Worm (Caenorhabditis elegans): ENCODE measurements around the gene byn-1.

Gene byn-1

ce11 chrIII:6931896-6932295, at the start of gene byn-1:
byn-1 (plus strand) TSS chrIII:6932001.
- TF ChIP-seq lin-13 (GFP tag; optimal IDR thresholded peaks at IDR 0.05) (no peak), ztf-4 (tag; optimal IDR thresholded peaks at IDR 0.05) (no peak), aly-2 (tag; optimal IDR thresholded peaks at IDR 0.05) (no peak), ztf-11 (tag; optimal IDR thresholded peaks at IDR 0.05) (no peak), nhr-129 (tag; optimal IDR thresholded peaks at IDR 0.05) (no peak), unc-55 (GFP tag; optimal IDR thresholded peaks at IDR 0.05) (no peak), fos-1 (tag; optimal IDR thresholded peaks at IDR 0.05) (no peak)

- TF ChIP-seq aly-2 (tag; optimal IDR thresholded peaks at IDR 0.05) (no peak), nhr-23 (tag; optimal IDR thresholded peaks at IDR 0.05) (no peak), nhr-77 (tag; optimal IDR thresholded peaks at IDR 0.05) (no peak), alr-1 (tag; optimal IDR thresholded peaks at IDR 0.05) (no peak), ztf-11 (tag; optimal IDR thresholded peaks at IDR 0.05) (no peak), unc-62 (GFP tag; optimal IDR thresholded peaks at IDR 0.05) (no peak), zag-1 (tag; optimal IDR thresholded peaks at IDR 0.05) (no peak), nhr-25 (tag; optimal IDR thresholded peaks at IDR 0.05) (no peak), mdl-1 (tag; optimal IDR thresholded peaks at IDR 0.05) (no peak), F13H6.1 (tag; optimal IDR thresholded peaks at IDR 0.05) (no peak), nhr-129 (tag; optimal IDR thresholded peaks at IDR 0.05) (no peak), lin-39 (tag; optimal IDR thresholded peaks at IDR 0.05) (no peak), snpc-4 (tag; optimal IDR thresholded peaks at IDR 0.05) (no peak), peb-1 (tag; optimal IDR thresholded peaks at IDR 0.05) (no peak), ama-1 (optimal IDR thresholded peaks at IDR 0.05) (no peak), nhr-21 (tag; optimal IDR thresholded peaks at IDR 0.05) (no peak), mab-5 (tag; optimal IDR thresholded peaks at IDR 0.05) (no peak), Y55F3AM.14 (GFP tag; optimal IDR thresholded peaks at IDR 0.05) (no peak)
These were observed 47.6 kb upstream of the byn-1 start, which contains the start of gene med-2 for ce11 chrIII:6884203-6884602. med-2 (plus strand) TSS chrIII:6884503.

- TF ChIP-seq ztf-11 (tag; optimal IDR thresholded peaks at IDR 0.05) (no peak), elt-1 (tag; optimal IDR thresholded peaks at IDR 0.05) (no peak), dmd-4 (tag; optimal IDR thresholded peaks at IDR 0.05) (no peak), aly-2 (tag; optimal IDR thresholded peaks at IDR 0.05) (no peak), mab-5 (tag; optimal IDR thresholded peaks at IDR 0.05) (no peak), ztf-4 (tag; optimal IDR thresholded peaks at IDR 0.05) (no peak), fos-1 (tag; optimal IDR thresholded peaks at IDR 0.05) (no peak), ZK546.5 (tag; optimal IDR thresholded peaks at IDR 0.05) (no peak)
These were observed 45.9 kb upstream of the byn-1 start for ce11 chrIII:6885889-6886288.

ce11 chrIII:6887574-6887973, 44.2 kb upstream of the byn-1 start:
- no peak for TF ChIP-seq ZK546.5 (tag; optimal IDR thresholded peaks at IDR 0.05)
- TF ChIP-seq elt-3 (tag; optimal IDR thresholded peaks at IDR 0.05): no peak
- peak; percentile 52 for TF ChIP-seq lin-13 (GFP tag; optimal IDR thresholded peaks at IDR 0.05)
- peak; percentile 73 for TF ChIP-seq unc-55 (GFP tag; optimal IDR thresholded peaks at IDR 0.05)
- no peak for TF ChIP-seq nhr-10 (tag; optimal IDR thresholded peaks at IDR 0.05)
- peak; percentile 65 for TF ChIP-seq C34F6.9 (tag; optimal IDR thresholded peaks at IDR 0.05)
- peak; percentile 37 for TF ChIP-seq egl-27 (tag; optimal IDR thresholded peaks at IDR 0.05)
- TF ChIP-seq nhr-11 (tag; optimal IDR thresholded peaks at IDR 0.05): peak; percentile 19
- TF ChIP-seq zag-1 (tag; optimal IDR thresholded peaks at IDR 0.05): peak; percentile 7
- TF ChIP-seq snpc-4 (tag; optimal IDR thresholded peaks at IDR 0.05): no peak
- TF ChIP-seq ama-1 (optimal IDR thresholded peaks at IDR 0.05): no peak
- no peak for TF ChIP-seq ztf-11 (tag; optimal IDR thresholded peaks at IDR 0.05)
- no peak for TF ChIP-seq dmd-4 (tag; optimal IDR thresholded peaks at IDR 0.05)
- no peak for TF ChIP-seq elt-1 (tag; optimal IDR thresholded peaks at IDR 0.05)
- TF ChIP-seq ztf-1 (GFP tag; conservative IDR thresholded peaks at IDR 0.05): no peak
- TF ChIP-seq unc-62 (GFP tag; optimal IDR thresholded peaks at IDR 0.05): no peak
- TF ChIP-seq ceh-16 (tag; optimal IDR thresholded peaks at IDR 0.05): no peak
- peak in 1 of 2 experiments; percentile 48 for TF ChIP-seq mdl-1 (tag; optimal IDR thresholded peaks at IDR 0.05)
- TF ChIP-seq lin-11 (tag; optimal IDR thresholded peaks at IDR 0.05): peak; percentile 50
- TF ChIP-seq unc-39 (tag; optimal IDR thresholded peaks at IDR 0.05): no peak
- no peak for TF ChIP-seq alr-1 (tag; optimal IDR thresholded peaks at IDR 0.05)
- TF ChIP-seq nhr-23 (tag; optimal IDR thresholded peaks at IDR 0.05): no peak
- no peak for TF ChIP-seq mbf-1 (tag; optimal IDR thresholded peaks at IDR 0.05)
- no peak for TF ChIP-seq nhr-6 (tag; optimal IDR thresholded peaks at IDR 0.05)
- peak; percentile 56 to 74 for TF ChIP-seq lsy-2 (tag; optimal IDR thresholded peaks at IDR 0.05)
- TF ChIP-seq nhr-25 (tag; optimal IDR thresholded peaks at IDR 0.05): no peak
- TF ChIP-seq lin-39 (tag; optimal IDR thresholded peaks at IDR 0.05): no peak
- no peak for TF ChIP-seq nhr-237 (tag; optimal IDR thresholded peaks at IDR 0.05)
- TF ChIP-seq sma-3 (GFP tag; optimal IDR thresholded peaks at IDR 0.05): no peak
- no peak for TF ChIP-seq sem-4 (tag; optimal IDR thresholded peaks at IDR 0.05)
- peak; percentile 2 for TF ChIP-seq nhr-21 (tag; optimal IDR thresholded peaks at IDR 0.05)
- peak; percentile 40 for TF ChIP-seq ztf-4 (tag; optimal IDR thresholded peaks at IDR 0.05)
- TF ChIP-seq peb-1 (tag; optimal IDR thresholded peaks at IDR 0.05): no peak
- TF ChIP-seq nhr-77 (tag; optimal IDR thresholded peaks at IDR 0.05): no peak
- peak; percentile 93 for TF ChIP-seq nhr-129 (tag; optimal IDR thresholded peaks at IDR 0.05)
- TF ChIP-seq sma-9 (GFP tag; optimal IDR thresholded peaks at IDR 0.05): peak; percentile 76
- TF ChIP-seq sma-9 (tag; optimal IDR thresholded peaks at IDR 0.05): no peak
- TF ChIP-seq ceh-82 (tag; optimal IDR thresholded peaks at IDR 0.05): no peak
- TF ChIP-seq Y55F3AM.14 (GFP tag; optimal IDR thresholded peaks at IDR 0.05): no peak
- TF ChIP-seq F13H6.1 (tag; optimal IDR thresholded peaks at IDR 0.05): peak; percentile 42
- no peak for TF ChIP-seq aly-2 (tag; optimal IDR thresholded peaks at IDR 0.05)
- no peak for TF ChIP-seq R02D3.7 (tag; optimal IDR thresholded peaks at IDR 0.05)
- TF ChIP-seq gmeb-1 (tag; optimal IDR thresholded peaks at IDR 0.05): peak; percentile 61
